Fruit fly (Drosophila melanogaster) whole organism, embryonic: Measurements from ENCODE around the gene alpha-PheRS.
A peak's percentile ranks its signal among the peaks of the same experiment; 100 is the strongest.

Experiments used
- CG11723 ChIP-seq: fragments of 200-800 bp; sonication (Bioruptor generic); optimal IDR thresholded peaks from 2 replicates; lab custom pipeline; 2017; ENCODE audit warnings: missing biosample characterization, mild to moderate bottlenecking, missing genetic modification characterization
- CG12155 ChIP-seq: fragments of 200-800 bp; sonication (Bioruptor generic); optimal IDR thresholded peaks from 3 replicates; lab custom pipeline; 2016; ENCODE audit warnings: missing biosample characterization, missing genetic modification characterization
- CG13296 ChIP-seq: fragments of 200-800 bp; sonication (Bioruptor generic); optimal IDR thresholded peaks from 3 replicates; lab custom pipeline; 2018; ENCODE audit warnings: missing biosample characterization, mild to moderate bottlenecking, missing genetic modification characterization
- CG13775 ChIP-seq: fragments of 200-800 bp; sonication (Bioruptor generic); optimal IDR thresholded peaks from 3 replicates; lab custom pipeline; 2017; ENCODE audit warnings: missing biosample characterization, mild to moderate bottlenecking, missing genetic modification characterization
- CG17361 ChIP-seq: fragments of 200-800 bp; sonication (Bioruptor generic); IDR thresholded peaks from 3 replicates; pipeline ENCODE4 v1.3.6; 2022; ENCODE audit warnings: missing biosample characterization, missing genetic modification characterization
- CG18476 ChIP-seq: fragments of 200-800 bp; sonication (Bioruptor generic); optimal IDR thresholded peaks from 2 replicates; lab custom pipeline; 2016; ENCODE audit warnings: missing biosample characterization, mild to moderate bottlenecking, missing genetic modification characterization
- CG2129 ChIP-seq: fragments of 200-800 bp; sonication (Bioruptor generic); IDR thresholded peaks from 2 replicates; pipeline ENCODE4 v1.3.6; 2022; ENCODE audit warnings: missing biosample characterization, missing genetic modification characterization; ENCODE audit not compliant: partially characterized antibody
- CG2889 ChIP-seq: fragments of 200-800 bp; sonication (Bioruptor generic); IDR thresholded peaks from 3 replicates; pipeline ENCODE4 v1.3.6; 2022; ENCODE audit warnings: missing biosample characterization, missing genetic modification characterization
- CG3163 ChIP-seq: fragments of 200-800 bp; sonication (Bioruptor generic); optimal IDR thresholded peaks from 3 replicates; lab custom pipeline; 2016; ENCODE audit warnings: missing biosample characterization, missing genetic modification characterization
- CG34376 ChIP-seq: fragments of 200-800 bp; sonication (Bioruptor generic); optimal IDR thresholded peaks from 2 replicates; lab custom pipeline; 2018; ENCODE audit warnings: missing biosample characterization, mild to moderate bottlenecking, missing genetic modification characterization
- CG4360 ChIP-seq: fragments of 200-800 bp; sonication (Bioruptor generic); IDR thresholded peaks from 2 replicates; pipeline ENCODE4 v1.3.6; 2022; ENCODE audit warnings: missing biosample characterization, missing genetic modification characterization
- CG43689 ChIP-seq: fragments of 200-800 bp; sonication (Bioruptor generic); IDR thresholded peaks from 2 replicates; pipeline ENCODE4 v1.3.6; 2022; ENCODE audit warnings: missing biosample characterization, missing genetic modification characterization
- CG4730 ChIP-seq: fragments of 200-800 bp; sonication (Bioruptor generic); IDR thresholded peaks from 2 replicates; pipeline ENCODE4 v1.3.6; 2022; ENCODE audit warnings: missing biosample characterization, missing genetic modification characterization
- CG6683 ChIP-seq: fragments of 200-800 bp; sonication (Bioruptor generic); optimal IDR thresholded peaks from 2 replicates; lab custom pipeline; 2017; ENCODE audit warnings: missing biosample characterization, mild to moderate bottlenecking, missing genetic modification characterization, missing genetic modification reagents
- CG7357 ChIP-seq: fragments of 200-800 bp; sonication (Bioruptor generic); IDR thresholded peaks from 3 replicates; pipeline ENCODE4 v1.3.6; 2022; ENCODE audit warnings: missing biosample characterization, missing genetic modification characterization
- CG7839 ChIP-seq: fragments of 200-800 bp; sonication (Bioruptor generic); optimal IDR thresholded peaks from 3 replicates; lab custom pipeline; 2018; ENCODE audit warnings: missing biosample characterization, mild to moderate bottlenecking, missing genetic modification characterization, moderate library complexity
- CG7963 ChIP-seq: fragments of 200-800 bp; sonication (Bioruptor generic); IDR thresholded peaks from 3 replicates; pipeline ENCODE4 v1.3.6; 2022; ENCODE audit warnings: missing biosample characterization, missing genetic modification characterization; ENCODE audit not compliant: partially characterized antibody
- CG8290 ChIP-seq, 3 experiments: fragments of 200-800 bp; sonication (Bioruptor generic); optimal IDR thresholded peaks; 2 replicates each; lab custom pipeline; 2016 to 2019; ENCODE audit warnings: missing biosample characterization in 3 of 3, missing genetic modification characterization in 3 of 3, mild to moderate bottlenecking in 2 of 3, moderate library complexity in 1 of 3
- CG8765 ChIP-seq: fragments of 200-800 bp; sonication (Bioruptor generic); IDR thresholded peaks from 2 replicates; pipeline ENCODE4 v1.3.6; 2022; ENCODE audit warnings: missing biosample characterization, missing genetic modification characterization
- CG9817 ChIP-seq: fragments of 200-800 bp; sonication (Bioruptor generic); optimal IDR thresholded peaks from 2 replicates; lab custom pipeline; 2018; ENCODE audit warnings: missing biosample characterization, mild to moderate bottlenecking, missing genetic modification characterization, moderate library complexity
- Dek ChIP-seq: fragments of 200-800 bp; sonication (Bioruptor generic); optimal IDR thresholded peaks from 3 replicates; lab custom pipeline; 2019; ENCODE audit warnings: missing biosample characterization, mild to moderate bottlenecking, missing genetic modification characterization, moderate library complexity
- Dll ChIP-seq: fragments of 200-800 bp; sonication (Bioruptor generic); IDR thresholded peaks from 4 replicates; pipeline ENCODE4 v1.3.6; 2022; ENCODE audit warnings: missing biosample characterization, missing genetic modification characterization; ENCODE audit not compliant: partially characterized antibody
- Doc3 ChIP-seq: fragments of 200-800 bp; sonication (Bioruptor generic); IDR thresholded peaks from 3 replicates; pipeline ENCODE4 v1.3.6; 2022; ENCODE audit warnings: missing biosample characterization, missing genetic modification characterization; ENCODE audit not compliant: partially characterized antibody
- Drgx ChIP-seq: fragments of 200-800 bp; sonication (Bioruptor generic); IDR thresholded peaks from 2 replicates; pipeline ENCODE4 v1.3.6; 2022; ENCODE audit warnings: missing biosample characterization, missing genetic modification characterization
- H15 ChIP-seq: fragments of 200-800 bp; sonication (Bioruptor generic); IDR thresholded peaks from 3 replicates; pipeline ENCODE4 v1.3.6; 2022; ENCODE audit warnings: missing biosample characterization, missing genetic modification characterization
- HLHmδ ChIP-seq: fragments of 200-800 bp; sonication (Bioruptor generic); optimal IDR thresholded peaks from 2 replicates; lab custom pipeline; 2018; ENCODE audit warnings: missing biosample characterization, mild to moderate bottlenecking, missing genetic modification characterization, moderate library complexity
- Kr ChIP-seq: fragments of 200-800 bp; sonication (Bioruptor generic); optimal IDR thresholded peaks from 2 replicates; lab custom pipeline; 2017; ENCODE audit warnings: missing biosample characterization, mild to moderate bottlenecking, missing genetic modification characterization
- Nf-YA ChIP-seq: fragments of 200-800 bp; sonication (Bioruptor generic); IDR thresholded peaks from 2 replicates; pipeline ENCODE4 v1.3.6; 2022; ENCODE audit warnings: missing biosample characterization, missing genetic modification characterization
- bab2 ChIP-seq: fragments of 200-800 bp; sonication (Bioruptor generic); optimal IDR thresholded peaks from 2 replicates; lab custom pipeline; 2016; ENCODE audit warnings: missing biosample characterization, missing genetic modification characterization
- bigmax ChIP-seq: fragments of 200-800 bp; sonication (Bioruptor generic); optimal IDR thresholded peaks from 2 replicates; lab custom pipeline; 2018; ENCODE audit warnings: missing biosample characterization, mild to moderate bottlenecking, missing genetic modification characterization
- cad ChIP-seq: fragments of >200 bp; optimal IDR thresholded peaks from 2 replicates; lab custom pipeline; 2017; ENCODE audit warnings: missing biosample characterization, missing genetic modification characterization
- cas ChIP-seq: fragments of 200-800 bp; sonication (Bioruptor generic); IDR thresholded peaks from 2 replicates; pipeline ENCODE4 v1.3.6; 2022; ENCODE audit warnings: missing biosample characterization, missing genetic modification characterization
- emc ChIP-seq: fragments of 200-800 bp; sonication (Bioruptor generic); optimal IDR thresholded peaks from 2 replicates; lab custom pipeline; 2016; ENCODE audit warnings: missing biosample characterization, missing genetic modification characterization
- eyg ChIP-seq: fragments of 200-800 bp; sonication (Bioruptor generic); optimal IDR thresholded peaks from 3 replicates; lab custom pipeline; 2016; ENCODE audit warnings: missing biosample characterization, missing genetic modification characterization
- fru ChIP-seq: fragments of >200 bp; optimal IDR thresholded peaks from 2 replicates; lab custom pipeline; 2017
- jigr1 ChIP-seq: fragments of 200-800 bp; sonication (Bioruptor generic); IDR thresholded peaks from 3 replicates; pipeline ENCODE4 v1.3.6; 2022; ENCODE audit warnings: missing biosample characterization, missing genetic modification characterization
- jumu ChIP-seq: fragments of 200-800 bp; sonication (Bioruptor generic); optimal IDR thresholded peaks from 3 replicates; lab custom pipeline; 2016; ENCODE audit warnings: missing biosample characterization, missing genetic modification characterization
- lola ChIP-seq, 3 experiments: fragments of >200 bp in 2 of 3; fragments of 200-800 bp in 1 of 3; sonication (Bioruptor generic) in 1 of 3; optimal IDR thresholded peaks; 2 replicates each; lab custom pipeline; 2017 to 2019; ENCODE audit warnings: missing biosample characterization in 3 of 3, missing genetic modification characterization in 3 of 3, mild to moderate bottlenecking in 1 of 3, moderate library complexity in 1 of 3
- maf-S ChIP-seq: fragments of 200-800 bp; sonication (Bioruptor generic); optimal IDR thresholded peaks from 2 replicates; lab custom pipeline; 2016; ENCODE audit warnings: missing biosample characterization, missing genetic modification characterization
- mirr ChIP-seq: fragments of 200-800 bp; sonication (Bioruptor generic); optimal IDR thresholded peaks from 3 replicates; lab custom pipeline; 2018; ENCODE audit warnings: missing biosample characterization, mild to moderate bottlenecking, missing genetic modification characterization
- mld ChIP-seq: fragments of 200-800 bp; sonication (Bioruptor generic); IDR thresholded peaks from 3 replicates; pipeline ENCODE4 v1.3.6; 2022; ENCODE audit warnings: missing biosample characterization, missing genetic modification characterization; ENCODE audit not compliant: partially characterized antibody
- nerfin-2 ChIP-seq: fragments of 200-800 bp; sonication (Bioruptor generic); IDR thresholded peaks from 2 replicates; pipeline ENCODE4 v1.3.6; 2022; ENCODE audit warnings: missing biosample characterization, missing genetic modification characterization; ENCODE audit not compliant: partially characterized antibody
- odd ChIP-seq: fragments of 200-800 bp; sonication (Bioruptor generic); optimal IDR thresholded peaks from 2 replicates; lab custom pipeline; 2017; ENCODE audit warnings: missing biosample characterization, mild to moderate bottlenecking, missing genetic modification characterization
- org-1 ChIP-seq: fragments of 200-800 bp; sonication (Bioruptor generic); optimal IDR thresholded peaks from 2 replicates; lab custom pipeline; 2017; ENCODE audit warnings: missing biosample characterization, missing genetic modification characterization
- pfk ChIP-seq: fragments of 200-800 bp; sonication (Bioruptor generic); optimal IDR thresholded peaks from 2 replicates; lab custom pipeline; 2018; ENCODE audit warnings: missing biosample characterization, mild to moderate bottlenecking, missing genetic modification characterization, moderate library complexity
- psq ChIP-seq: fragments of 200-800 bp; sonication (Bioruptor generic); optimal IDR thresholded peaks from 2 replicates; lab custom pipeline; 2017; ENCODE audit warnings: missing biosample characterization, missing genetic modification characterization
- salm ChIP-seq: fragments of 200-800 bp; sonication (Bioruptor generic); optimal IDR thresholded peaks from 2 replicates; lab custom pipeline; 2018; ENCODE audit warnings: missing biosample characterization, mild to moderate bottlenecking, missing genetic modification characterization
- schlank ChIP-seq: fragments of 200-800 bp; sonication (Bioruptor generic); optimal IDR thresholded peaks from 2 replicates; lab custom pipeline; 2018; ENCODE audit warnings: missing biosample characterization, mild to moderate bottlenecking, missing genetic modification characterization
- slbo ChIP-seq: fragments of 200-800 bp; sonication (Bioruptor generic); IDR thresholded peaks from 2 replicates; pipeline ENCODE4 v1.3.6; 2022; ENCODE audit warnings: missing biosample characterization, missing genetic modification characterization
- stwl ChIP-seq: fragments of 200-800 bp; sonication (Bioruptor generic); optimal IDR thresholded peaks from 3 replicates; lab custom pipeline; 2018; ENCODE audit warnings: missing biosample characterization, mild to moderate bottlenecking, missing genetic modification characterization, moderate library complexity
- vvl ChIP-seq: fragments of 200-800 bp; sonication (Bioruptor generic); IDR thresholded peaks from 2 replicates; pipeline ENCODE4 v1.3.6; 2022; ENCODE audit warnings: missing biosample characterization, missing genetic modification characterization

Gene alpha-PheRS

DNA sequence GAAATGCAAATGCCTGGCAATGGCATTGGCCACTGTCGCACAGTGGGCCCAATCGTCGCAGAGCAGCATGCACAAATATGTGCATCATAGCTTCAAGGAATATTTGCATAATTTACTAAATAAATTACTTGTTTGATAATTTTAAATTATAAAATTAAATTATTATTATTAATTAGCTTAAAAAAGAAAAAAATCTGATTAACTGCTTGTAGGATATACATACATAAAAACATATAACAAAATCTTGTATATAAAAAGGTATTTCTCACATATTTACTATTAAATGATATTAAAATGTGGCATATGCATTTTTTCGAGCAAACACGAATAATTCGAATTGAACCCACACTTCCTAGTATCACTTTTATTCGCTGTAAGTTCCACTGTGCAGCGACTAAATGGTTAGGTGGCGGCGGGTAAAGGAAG, 20.2 kb downstream of the alpha-PheRS start (continued):
- TF ChIP-seq CG43689 (GFP tag; lab: Robert Waterston, UW) (no peak), nerfin-2 (GFP tag; lab: Robert Waterston, UW) (no peak), bab2 (GFP tag; lab: Kevin White, UChicago) (no peak), Drgx (peak; percentile 55), odd (GFP tag; lab: Kevin White, UChicago) (peak; percentile 33), lola (GFP tag; optimal IDR thresholded peaks at IDR 0.05; lab: Kevin White, UChicago) (peak in 1 of 3 experiments; percentile 60), vvl (GFP tag; lab: Robert Waterston, UW) (peak; percentile 19; the same call in 1 of the 2 replicates), CG6683 (GFP tag; lab: Kevin White, UChicago) (no peak), CG2129 (GFP tag; lab: Robert Waterston, UW) (no peak), mirr (GFP tag; lab: Kevin White, UChicago) (no peak), CG4730 (peak; percentile 6; the same call in 1 of the 2 replicates), Doc3 (GFP tag; lab: Robert Waterston, UW) (no peak), CG8765 (no peak), H15 (GFP tag; lab: Robert Waterston, UW) (0 out of 3 replicates have a peak, but pooled peaks have one; percentile 50), cas (GFP tag; lab: Robert Waterston, UW) (no peak), Dll (GFP tag; lab: Robert Waterston, UW) (no peak), CG7839 (tag; lab: Kevin White, UChicago) (peak; percentile 62), maf-S (GFP tag; lab: Kevin White, UChicago) (no peak), salm (peak; percentile 22), CG11723 (peak; percentile 13), CG8290 (GFP tag; optimal IDR thresholded peaks at IDR 0.05; lab: Kevin White, UChicago) (no peak), CG8290 (tag; optimal IDR thresholded peaks at IDR 0.05; lab: Kevin White, UChicago) (no peak), psq (GFP tag; lab: Kevin White, UChicago) (no peak), slbo (GFP tag; lab: Robert Waterston, UW) (0 out of 2 replicates have a peak, but pooled peaks have one; percentile 29), eyg (GFP tag; lab: Kevin White, UChicago) (no peak), CG7357 (GFP tag; lab: Robert Waterston, UW) (0 out of 3 replicates have a peak, but pooled peaks have one; percentile 29), Kr (GFP tag; lab: Kevin White, UChicago) (no peak), pfk (GFP tag; lab: Kevin White, UChicago) (no peak), bigmax (GFP tag; lab: Kevin White, UChicago) (no peak), CG18476 (GFP tag; lab: Kevin White, UChicago) (no peak), CG7963 (no peak), CG34376 (GFP tag; lab: Kevin White, UChicago) (no peak), jumu (no peak), jigr1 (GFP tag; lab: Robert Waterston, UW) (no peak), CG9817 (tag; lab: Kevin White, UChicago) (no peak), cad (GFP tag; lab: Kevin White, UChicago) (no peak), CG12155 (GFP tag; lab: Kevin White, UChicago) (no peak), mld (GFP tag; lab: Robert Waterston, UW) (no peak), Nf-YA (GFP tag; lab: Robert Waterston, UW) (no peak), schlank (tag; lab: Kevin White, UChicago) (no peak), CG17361 (GFP tag; lab: Robert Waterston, UW) (peak; percentile 81; the same call in 2 of the 3 replicates), CG2889 (GFP tag; lab: Robert Waterston, UW) (no peak), CG4360 (GFP tag; lab: Robert Waterston, UW) (no peak), CG3163 (no peak), emc (GFP tag; lab: Kevin White, UChicago) (no peak), CG13775 (peak; percentile 43), Dek (tag; lab: Kevin White, UChicago) (no peak), CG13296 (GFP tag; lab: Kevin White, UChicago) (peak; percentile 28), fru (lab: Kevin White, UChicago) (no peak), stwl (no peak), HLHmδ (GFP tag; lab: Kevin White, UChicago) (no peak), org-1 (GFP tag; lab: Kevin White, UChicago) (no peak)
